Fruit fly (Drosophila melanogaster): ENCODE results near the gene IKKepsilon.

- no peak for TF ChIP-seq Hr4 (GFP tag; optimal IDR thresholded peaks at IDR 0.05)
- no peak for TF ChIP-seq CG10669 (GFP tag; optimal IDR thresholded peaks at IDR 0.05)
- TF ChIP-seq Blimp-1 (GFP tag; optimal IDR thresholded peaks at IDR 0.05) = no peak
- TF ChIP-seq cyc (GFP tag; optimal IDR thresholded peaks at IDR 0.05) = no peak
- TF ChIP-seq CG11294 (GFP tag; IDR thresholded peaks at IDR 0.05) = no peak
- no peak for TF ChIP-seq Sox102F (GFP tag; optimal IDR thresholded peaks at IDR 0.05)
- TF ChIP-seq achi (GFP tag; optimal IDR thresholded peaks at IDR 0.05) = no peak
These were observed 28.5 kb upstream of the IKKepsilon start for dm6 chr2L:20647240-20647908.

Data from whole organism, prepupa.